Worm (Caenorhabditis elegans) whole organism, late embryonic: Measurements from ENCODE around the gene hacd-1.

Experiments
- K02D7.2 ChIP-seq: sonication (generic microtip); optimal IDR thresholded peaks from 2 replicates; lab custom pipeline; 2017; ENCODE audit warnings: mild to moderate bottlenecking, missing genetic modification characterization, missing compliant biosample characterization
- ama-1 ChIP-seq: fragments of 150-350 bp; optimal IDR thresholded peaks from 2 replicates; lab custom pipeline; 2014
- ceh-19 ChIP-seq: fragments of 200-800 bp; sonication (Bioruptor generic); optimal IDR thresholded peaks from 2 replicates; lab custom pipeline; 2018; ENCODE audit warnings: mild to moderate bottlenecking, missing genetic modification characterization, missing compliant biosample characterization
- syd-9 ChIP-seq: sonication (generic microtip); optimal IDR thresholded peaks from 2 replicates; lab custom pipeline; 2016; ENCODE audit warnings: mild to moderate bottlenecking, missing genetic modification characterization, moderate library complexity, missing compliant biosample characterization

ce11 chrV:1471977-1472376 lies 11.8 kb downstream of the hacd-1 start:
- TF ChIP-seq ceh-19 (GFP tag; lab: Kevin White, UChicago) (no peak), syd-9 (tag; lab: Kevin White, UChicago) (no peak), K02D7.2 (no peak), ama-1 (lab: Kevin White, UChicago) (no peak)
